Fruit fly (Drosophila melanogaster) whole organism, adult: ENCODE data around the gene mtd.
A peak's percentile ranks its signal among the peaks of the same experiment; 100 is the strongest.

Source experiments
- CG11617 ChIP-seq: fragments of 200-800 bp; sonication (Bioruptor generic); optimal IDR thresholded peaks from 2 replicates; lab custom pipeline; 2017; ENCODE audit warnings: mild to moderate bottlenecking, missing biosample characterization, missing genetic modification reagents, missing genetic modification characterization
- CG12768 ChIP-seq: fragments of 200-800 bp; sonication (Bioruptor generic); optimal IDR thresholded peaks from 2 replicates; lab custom pipeline; 2017; ENCODE audit warnings: missing biosample characterization, missing genetic modification characterization, mild to moderate bottlenecking, moderate library complexity, missing genetic modification reagents
- CG14711 ChIP-seq: fragments of 200-800 bp; sonication (Bioruptor generic); optimal IDR thresholded peaks from 2 replicates; lab custom pipeline; 2018; ENCODE audit warnings: missing biosample characterization, mild to moderate bottlenecking, missing genetic modification characterization, moderate library complexity
- CG1620 ChIP-seq: fragments of 200-800 bp; sonication (Bioruptor generic); optimal IDR thresholded peaks from 2 replicates; lab custom pipeline; 2016; ENCODE audit warnings: missing biosample characterization, missing genetic modification characterization
- CG33017 ChIP-seq: fragments of 200-800 bp; sonication (Bioruptor generic); optimal IDR thresholded peaks from 2 replicates; lab custom pipeline; 2018; ENCODE audit warnings: missing biosample characterization, mild to moderate bottlenecking, missing genetic modification characterization, moderate library complexity
- CG5204 ChIP-seq: fragments of 200-800 bp; sonication (Bioruptor generic); optimal IDR thresholded peaks from 2 replicates; lab custom pipeline; 2016; ENCODE audit warnings: missing biosample characterization, missing genetic modification characterization
- CG7045 ChIP-seq: fragments of 200-800 bp; sonication (Bioruptor generic); optimal IDR thresholded peaks from 2 replicates; lab custom pipeline; 2017; ENCODE audit warnings: missing biosample characterization, mild to moderate bottlenecking, missing genetic modification characterization
- CG7101 ChIP-seq: fragments of 200-800 bp; sonication (Bioruptor generic); optimal IDR thresholded peaks from 2 replicates; lab custom pipeline; 2018; ENCODE audit warnings: missing biosample characterization, mild to moderate bottlenecking, missing genetic modification characterization, moderate library complexity
- Clk ChIP-seq: fragments of 200-800 bp; sonication (Bioruptor generic); optimal IDR thresholded peaks from 2 replicates; lab custom pipeline; 2017; ENCODE audit warnings: missing biosample characterization, missing genetic modification characterization
- Crg-1 ChIP-seq: fragments of 200-800 bp; sonication (Bioruptor generic); optimal IDR thresholded peaks from 2 replicates; lab custom pipeline; 2016; ENCODE audit warnings: missing biosample characterization, missing genetic modification characterization
- Hr96 ChIP-seq: fragments of 200-800 bp; sonication (Bioruptor generic); optimal IDR thresholded peaks from 2 replicates; lab custom pipeline; 2016; ENCODE audit warnings: missing biosample characterization, missing genetic modification characterization
- Mnt ChIP-seq: fragments of 200-800 bp; sonication (Bioruptor generic); optimal IDR thresholded peaks from 2 replicates; lab custom pipeline; 2016; ENCODE audit warnings: missing biosample characterization, mild to moderate bottlenecking, missing genetic modification characterization
- bab1 ChIP-seq: fragments of 200-800 bp; sonication (Bioruptor generic); optimal IDR thresholded peaks from 3 replicates; lab custom pipeline; 2019; ENCODE audit warnings: missing biosample characterization, mild to moderate bottlenecking, missing genetic modification characterization, moderate library complexity
- cic ChIP-seq: fragments of 200-800 bp; sonication (Bioruptor generic); optimal IDR thresholded peaks from 2 replicates; lab custom pipeline; 2017; ENCODE audit warnings: missing biosample characterization, mild to moderate bottlenecking, missing genetic modification characterization, moderate library complexity
- cnc ChIP-seq, 2 experiments: fragments of >200 bp; optimal IDR thresholded peaks; 2 replicates each; lab custom pipeline; 2017
- kay ChIP-seq: fragments of 200-800 bp; sonication (Bioruptor generic); peaks from one replicate; lab custom pipeline; 2016; ENCODE audit warnings: missing biosample characterization, missing genetic modification characterization, borderline replicate concordance
- ovo ChIP-seq: fragments of 200-800 bp; sonication (Bioruptor generic); optimal IDR thresholded peaks from 2 replicates; lab custom pipeline; 2016; ENCODE audit warnings: missing biosample characterization, missing genetic modification characterization
- pad ChIP-seq: fragments of 200-800 bp; sonication (Bioruptor generic); optimal IDR thresholded peaks from 3 replicates; lab custom pipeline; 2017; ENCODE audit warnings: missing biosample characterization, missing genetic modification characterization, mild to moderate bottlenecking, moderate library complexity, missing genetic modification reagents
- tj ChIP-seq: fragments of 200-800 bp; sonication (Bioruptor generic); optimal IDR thresholded peaks from 3 replicates; lab custom pipeline; 2017; ENCODE audit warnings: missing biosample characterization, mild to moderate bottlenecking, missing genetic modification characterization, moderate library complexity
- toe ChIP-seq: fragments of 200-800 bp; sonication (Bioruptor generic); optimal IDR thresholded peaks from 2 replicates; lab custom pipeline; 2016; ENCODE audit warnings: missing biosample characterization, missing genetic modification characterization

The mtd gene

DNA sequence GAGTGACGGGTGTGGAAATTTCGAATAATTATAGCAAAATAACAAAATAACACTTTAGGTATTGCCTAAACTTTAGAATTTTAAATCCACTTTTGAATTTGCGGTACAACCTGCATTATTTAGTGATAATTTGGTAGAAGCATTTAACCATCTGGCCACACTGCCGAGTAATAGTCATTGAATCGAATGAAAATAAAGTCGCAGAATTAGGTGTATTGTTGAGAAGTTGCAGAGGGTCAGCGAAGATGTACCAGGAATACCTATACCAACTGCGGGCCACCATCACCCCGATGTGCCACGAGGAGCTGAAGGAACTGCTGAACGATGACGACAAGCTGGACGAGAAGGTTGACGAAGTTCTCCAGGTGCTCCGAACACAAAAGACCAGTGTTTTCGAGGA, 124.2 kb downstream of the mtd start, which contains the start of gene Vps37B:
Gene Vps37B (plus strand): TSS at position 134 of the 400 bp plus-strand sequence.
- no peak for TF ChIP-seq toe (GFP tag; lab: Kevin White, UChicago)
- TF ChIP-seq cic: no peak
- no peak for TF ChIP-seq CG12768 (GFP tag; lab: Kevin White, UChicago)
- no peak for TF ChIP-seq kay (GFP tag; lab: Kevin White, UChicago)
- TF ChIP-seq CG7045 (GFP tag; lab: Kevin White, UChicago): no peak
- no peak for TF ChIP-seq CG5204 (GFP tag; lab: Kevin White, UChicago)
- TF ChIP-seq Mnt (GFP tag; lab: Kevin White, UChicago): no peak
- no peak for TF ChIP-seq Crg-1
- TF ChIP-seq cnc (optimal IDR thresholded peaks at IDR 0.05; lab: Kevin White, UChicago): no peak
- no peak for TF ChIP-seq bab1 (GFP tag; lab: Kevin White, UChicago)
- no peak for TF ChIP-seq tj (GFP tag; lab: Kevin White, UChicago)
- no peak for TF ChIP-seq pad (GFP tag; lab: Kevin White, UChicago)
- no peak for TF ChIP-seq CG14711 (tag; lab: Kevin White, UChicago)
- no peak for TF ChIP-seq CG1620

DNA sequence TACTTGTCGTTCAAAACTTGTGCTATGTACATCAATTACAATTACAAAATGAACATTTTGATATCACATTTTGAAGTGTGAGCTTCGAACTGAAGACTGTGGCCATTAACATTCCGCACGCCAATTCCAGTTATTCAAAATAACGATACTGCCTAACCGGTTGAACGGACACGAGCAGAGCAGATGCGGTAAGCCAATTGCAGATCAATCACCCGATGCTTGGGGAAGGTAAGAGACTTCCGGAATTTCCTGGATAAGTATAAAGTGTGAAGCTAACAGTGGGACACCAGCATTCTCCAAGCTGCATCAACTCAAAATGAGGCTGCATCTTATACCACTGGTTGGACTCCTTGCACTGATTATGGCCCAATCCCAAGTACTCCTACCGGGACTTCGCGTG, 126.4 kb downstream of the mtd start, which contains the start of gene CG14664:
Gene CG14664 (plus strand): TSS at position 301 of the 400 bp plus-strand sequence.
- TF ChIP-seq CG5204 (GFP tag; lab: Kevin White, UChicago) (no peak), ovo (GFP tag; lab: Kevin White, UChicago) (no peak), CG12768 (GFP tag; lab: Kevin White, UChicago) (no peak), Crg-1 (no peak), cic (no peak), bab1 (GFP tag; lab: Kevin White, UChicago) (no peak), CG7045 (GFP tag; lab: Kevin White, UChicago) (no peak), pad (GFP tag; lab: Kevin White, UChicago) (no peak), toe (GFP tag; lab: Kevin White, UChicago) (no peak)

DNA sequence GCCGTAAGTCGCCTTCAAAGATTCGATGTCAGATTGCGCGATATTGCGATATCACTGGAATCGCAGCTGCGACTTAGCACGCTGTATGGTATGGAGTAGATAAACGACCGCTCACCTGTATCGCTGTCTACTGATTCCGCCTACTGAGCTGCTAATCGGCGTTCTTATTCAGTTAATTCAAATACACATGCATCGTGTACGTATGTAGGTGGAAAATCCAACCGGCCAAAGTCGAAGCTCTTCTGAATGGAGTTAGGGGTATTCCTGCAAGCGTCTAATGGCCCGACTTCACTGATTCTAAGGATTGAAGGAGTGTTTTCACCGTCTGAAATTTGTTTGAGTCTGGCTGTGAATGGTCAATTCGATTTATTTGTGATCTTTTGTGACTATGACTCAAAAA, 127.1 kb downstream of the mtd start, which contains the start of gene CG2604:
Gene CG2604 (minus strand): TSS at position 231 of the 400 bp plus-strand sequence.
- TF ChIP-seq cic (peak; percentile 62), CG1620 (peak; percentile 32), CG33017 (tag; lab: Kevin White, UChicago) (peak; percentile 28), ovo (GFP tag; lab: Kevin White, UChicago) (no peak), Crg-1 (no peak), Clk (no peak), CG11617 (GFP tag; lab: Kevin White, UChicago) (peak; percentile 1), kay (GFP tag; lab: Kevin White, UChicago) (no peak), CG12768 (GFP tag; lab: Kevin White, UChicago) (peak; percentile 83), Mnt (GFP tag; lab: Kevin White, UChicago) (peak; percentile 84), CG7101 (tag; lab: Kevin White, UChicago) (no peak), bab1 (GFP tag; lab: Kevin White, UChicago) (peak; percentile 14), CG14711 (tag; lab: Kevin White, UChicago) (peak; percentile 12), CG5204 (GFP tag; lab: Kevin White, UChicago) (no peak), tj (GFP tag; lab: Kevin White, UChicago) (peak; percentile 29), Hr96 (GFP tag; lab: Kevin White, UChicago) (no peak), cnc (optimal IDR thresholded peaks at IDR 0.05; lab: Kevin White, UChicago) (no peak), toe (GFP tag; lab: Kevin White, UChicago) (peak; percentile 71), pad (GFP tag; lab: Kevin White, UChicago) (peak; percentile 25), CG7045 (GFP tag; lab: Kevin White, UChicago) (no peak)
